Fruit fly (Drosophila melanogaster) whole organism, prepupa: ENCODE measurements around the gene CG16815.

Experiments
- Lpt ChIP-seq: fragments of 200-800 bp; sonication (Bioruptor generic); optimal IDR thresholded peaks from 3 replicates; lab custom pipeline; 2016; ENCODE audit warnings: missing biosample characterization, missing genetic modification characterization
- ss ChIP-seq, 2 experiments: fragments of 200-800 bp; sonication (Bioruptor generic); optimal IDR thresholded peaks; 2 replicates in 1 of 2; 3 replicates in 1 of 2; lab custom pipeline; 2017 to 2018; ENCODE audit warnings: mild to moderate bottlenecking in 2 of 2, missing biosample characterization in 2 of 2, missing genetic modification characterization in 2 of 2, moderate library complexity in 1 of 2

DNA sequence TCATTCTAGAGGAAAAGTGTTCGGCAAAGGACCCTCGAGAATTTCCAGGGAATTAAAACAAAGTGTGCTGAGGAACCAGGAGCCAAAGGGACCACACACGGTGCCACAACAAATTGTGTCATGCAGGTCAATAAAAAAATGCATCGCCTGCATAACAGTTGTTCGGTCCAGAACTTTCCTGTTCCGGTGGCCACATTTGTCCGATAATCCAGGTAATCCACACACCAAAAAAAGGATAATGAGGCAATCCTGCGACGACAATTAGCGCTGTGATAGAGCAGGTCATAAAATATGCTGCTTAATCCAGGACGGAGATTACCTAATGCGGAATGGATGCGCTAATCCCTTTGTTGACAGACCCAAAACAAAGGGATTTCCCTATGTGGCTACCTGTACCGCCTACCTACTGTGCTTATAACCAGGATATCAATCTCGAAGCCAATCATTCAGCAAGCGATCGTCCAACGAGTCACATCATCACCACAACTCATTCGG is at the start of gene CG16815:
- no peak for TF ChIP-seq Lpt (GFP tag; lab: Kevin White, UChicago)
- TF ChIP-seq ss (GFP tag; optimal IDR thresholded peaks at IDR 0.05; lab: Kevin White, UChicago), result no peak
